In the genomic region with DNA sequence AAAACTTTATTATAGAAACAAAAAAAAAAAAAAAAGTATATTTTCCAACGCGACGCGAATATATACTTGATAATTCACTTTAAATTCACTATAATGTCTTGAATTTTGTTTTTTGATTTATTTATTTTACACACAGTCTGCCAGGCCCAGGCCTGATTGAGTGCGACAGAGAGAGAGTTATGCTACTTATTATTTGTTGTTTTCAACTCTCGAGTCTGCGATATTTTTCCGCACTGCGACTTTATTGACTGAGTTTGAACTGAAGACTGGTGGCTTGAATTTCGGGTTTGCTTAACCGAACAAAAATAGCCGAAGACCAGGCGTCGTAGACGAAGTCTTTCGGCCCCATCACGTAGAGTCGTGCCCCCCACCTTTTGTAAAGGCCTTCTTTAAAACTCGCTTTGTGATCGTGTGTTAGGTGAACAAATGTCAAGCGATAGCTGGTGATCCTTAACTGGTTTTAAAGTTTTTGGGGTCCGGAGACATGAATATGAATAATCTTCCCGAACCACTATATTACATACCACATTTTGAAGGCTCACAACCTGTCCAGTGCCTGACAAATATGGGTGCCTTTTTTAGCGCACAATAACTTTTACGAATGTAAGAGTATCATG, we compare ENCODE assay signal across 1 fruit fly cellular context.
TF ChIP-seq lines count a peak whose summit lies in the region.

TSS of gene CG13377 (minus strand) at position 272 of the 617 bp plus-strand sequence.

TF ChIP-seq in whole organism, embryonic, 481 proteins besides CTCF, POLR2A, EP300 and RAD21 (continued from another document and continues in another):
- TF ChIP-seq dpn (GFP tag; optimal IDR thresholded peaks at IDR 0.05; lab: Kevin White, UChicago), result peak in 1 of 2 experiments; percentile 29
- TF ChIP-seq repo (GFP tag; optimal IDR thresholded peaks at IDR 0.05; lab: Kevin White, UChicago), result no peak
- TF ChIP-seq CG8944 (GFP tag; optimal IDR thresholded peaks at IDR 0.05; lab: Kevin White, UChicago), result no peak
- TF ChIP-seq org-1 (GFP tag; optimal IDR thresholded peaks at IDR 0.05; lab: Kevin White, UChicago), result no peak
- TF ChIP-seq CG17568 (GFP tag; optimal IDR thresholded peaks at IDR 0.05; lab: Kevin White, UChicago), result peak; percentile 1
- no peak; the same call in 1 of the 2 replicates for TF ChIP-seq crol (GFP tag; IDR thresholded peaks at IDR 0.05; lab: Robert Waterston, UW)
- TF ChIP-seq CG13123 (GFP tag; optimal IDR thresholded peaks at IDR 0.05; lab: Kevin White, UChicago), result no peak
- TF ChIP-seq crp (GFP tag; optimal IDR thresholded peaks at IDR 0.05; lab: Kevin White, UChicago), result no peak
- TF ChIP-seq pb (GFP tag; optimal IDR thresholded peaks at IDR 0.05; lab: Kevin White, UChicago), result no peak
- no peak for TF ChIP-seq CG7963 (GFP tag; IDR thresholded peaks at IDR 0.05; lab: Robert Waterston, UW; ENCODE audit: partially characterized antibody)
- TF ChIP-seq oc (tag; optimal IDR thresholded peaks at IDR 0.05; lab: Kevin White, UChicago), result no peak
- peak; percentile 46 for TF ChIP-seq lab (GFP tag; optimal IDR thresholded peaks at IDR 0.05; lab: Kevin White, UChicago)
- TF ChIP-seq Atf-2 (GFP tag; optimal IDR thresholded peaks at IDR 0.05; lab: Kevin White, UChicago), result no peak
- no peak for TF ChIP-seq NC2α (GFP tag; optimal IDR thresholded peaks at IDR 0.05; lab: Kevin White, UChicago)
- TF ChIP-seq CG6683 (GFP tag; optimal IDR thresholded peaks at IDR 0.05; lab: Kevin White, UChicago), result no peak
- peak; percentile 50 for TF ChIP-seq unpg (GFP tag; optimal IDR thresholded peaks at IDR 0.05; lab: Kevin White, UChicago)
- no peak for TF ChIP-seq CG43689 (GFP tag; IDR thresholded peaks at IDR 0.05; lab: Robert Waterston, UW)
- TF ChIP-seq chinmo (GFP tag; IDR thresholded peaks at IDR 0.05; lab: Robert Waterston, UW; ENCODE audit: partially characterized antibody), result 0 out of 4 replicates have a peak, but pooled peaks have one; percentile 49
- TF ChIP-seq CG13287 (GFP tag; IDR thresholded peaks at IDR 0.05; lab: Robert Waterston, UW; ENCODE audit: partially characterized antibody), result peak; percentile 14; the same call in 1 of the 2 replicates
- TF ChIP-seq CG10209 (GFP tag; optimal IDR thresholded peaks at IDR 0.05; lab: Kevin White, UChicago), result no peak
- no peak for TF ChIP-seq Hr3 (GFP tag; optimal IDR thresholded peaks at IDR 0.05; lab: Kevin White, UChicago)
- no peak for TF ChIP-seq ATbp (GFP tag; optimal IDR thresholded peaks at IDR 0.05; lab: Kevin White, UChicago)
- no peak for TF ChIP-seq CkIIα-i1 (GFP tag; IDR thresholded peaks at IDR 0.05; lab: Robert Waterston, UW)
- TF ChIP-seq Camta (GFP tag; optimal IDR thresholded peaks at IDR 0.05; lab: Kevin White, UChicago), result no peak
- no peak for TF ChIP-seq Atf3 (GFP tag; optimal IDR thresholded peaks at IDR 0.05; lab: Kevin White, UChicago)
- no peak for TF ChIP-seq chif (GFP tag; optimal IDR thresholded peaks at IDR 0.05; lab: Kevin White, UChicago)
- no peak for TF ChIP-seq Mad (GFP tag; optimal IDR thresholded peaks at IDR 0.05; lab: Kevin White, UChicago)
- TF ChIP-seq Ravus (GFP tag; IDR thresholded peaks at IDR 0.05; lab: Robert Waterston, UW), result no peak
- no peak for TF ChIP-seq ttk (GFP tag; IDR thresholded peaks at IDR 0.05; lab: Robert Waterston, UW)
- TF ChIP-seq CG11093 (GFP tag; IDR thresholded peaks at IDR 0.05; lab: Robert Waterston, UW), result no peak
- TF ChIP-seq Trl (optimal IDR thresholded peaks at IDR 0.05; lab: Kevin White, UChicago), result no peak
- no peak for TF ChIP-seq Trl (GFP tag; optimal IDR thresholded peaks at IDR 0.05; lab: Kevin White, UChicago)
- TF ChIP-seq CG6254 (GFP tag; optimal IDR thresholded peaks at IDR 0.05; lab: Kevin White, UChicago), result peak; percentile 16
- no peak for TF ChIP-seq Neu2 (GFP tag; optimal IDR thresholded peaks at IDR 0.05; lab: Kevin White, UChicago; ENCODE audit: borderline replicate concordance)
- TF ChIP-seq NFAT (GFP tag; IDR thresholded peaks at IDR 0.05; lab: Robert Waterston, UW), result no peak
- TF ChIP-seq CG3281 (GFP tag; optimal IDR thresholded peaks at IDR 0.05; lab: Kevin White, UChicago), result no peak
- no peak for TF ChIP-seq Optix (GFP tag; IDR thresholded peaks at IDR 0.05; lab: Robert Waterston, UW)
- TF ChIP-seq Hr39 (optimal IDR thresholded peaks at IDR 0.05; lab: Kevin White, UChicago), result no peak
- 0 out of 3 replicates have a peak, but pooled peaks have one; percentile 17 for TF ChIP-seq zfh1 (GFP tag; IDR thresholded peaks at IDR 0.05; lab: Robert Waterston, UW)
- TF ChIP-seq p53 (GFP tag; optimal IDR thresholded peaks at IDR 0.05; lab: Kevin White, UChicago), result no peak
- peak; percentile 42 for TF ChIP-seq CG17359 (tag; optimal IDR thresholded peaks at IDR 0.05; lab: Kevin White, UChicago)
- no peak for TF ChIP-seq br (optimal IDR thresholded peaks at IDR 0.05; lab: Kevin White, UChicago)
- no peak; the same call in 1 of the 2 replicates for TF ChIP-seq amos (GFP tag; IDR thresholded peaks at IDR 0.05; lab: Robert Waterston, UW; ENCODE audit: partially characterized antibody)
- no peak for TF ChIP-seq CG4282 (GFP tag; optimal IDR thresholded peaks at IDR 0.05; lab: Kevin White, UChicago)
- no peak for TF ChIP-seq mirr (GFP tag; optimal IDR thresholded peaks at IDR 0.05; lab: Kevin White, UChicago)
- no peak; the same call in 1 of the 2 replicates for TF ChIP-seq CG31441 (GFP tag; IDR thresholded peaks at IDR 0.05; lab: Robert Waterston, UW)
- no peak for TF ChIP-seq CG30020 (tag; optimal IDR thresholded peaks at IDR 0.05; lab: Kevin White, UChicago)
- TF ChIP-seq CG16779 (GFP tag; IDR thresholded peaks at IDR 0.05; lab: Robert Waterston, UW), result no peak
- TF ChIP-seq prd (optimal IDR thresholded peaks at IDR 0.05; lab: Kevin White, UChicago), result no peak
- TF ChIP-seq prd (GFP tag; IDR thresholded peaks at IDR 0.05; lab: Robert Waterston, UW), result peak; percentile 41; the same call in 1 of the 3 replicates
- peak in 1 of 2 experiments; percentile 40 for TF ChIP-seq bsh (GFP tag; optimal IDR thresholded peaks at IDR 0.05; lab: Kevin White, UChicago)
- peak; percentile 27; the same call in 1 of the 2 replicates for TF ChIP-seq Atf6 (GFP tag; IDR thresholded peaks at IDR 0.05; lab: Robert Waterston, UW)
- no peak for TF ChIP-seq Elba2 (GFP tag; optimal IDR thresholded peaks at IDR 0.05; lab: Kevin White, UChicago)
- TF ChIP-seq zfh2 (GFP tag; optimal IDR thresholded peaks at IDR 0.05; lab: Kevin White, UChicago), result no peak
- TF ChIP-seq pita (GFP tag; optimal IDR thresholded peaks at IDR 0.05; lab: Kevin White, UChicago), result no peak
- TF ChIP-seq pum (GFP tag; optimal IDR thresholded peaks at IDR 0.05; lab: Kevin White, UChicago), result no peak
- TF ChIP-seq CG17612 (GFP tag; IDR thresholded peaks at IDR 0.05; lab: Robert Waterston, UW), result no peak
- TF ChIP-seq danr (GFP tag; IDR thresholded peaks at IDR 0.05; lab: Robert Waterston, UW), result no peak
- TF ChIP-seq CG32772 (GFP tag; IDR thresholded peaks at IDR 0.05; lab: Robert Waterston, UW), result 0 out of 2 replicates have a peak, but pooled peaks have one; percentile 42
- TF ChIP-seq CG15479 (GFP tag; optimal IDR thresholded peaks at IDR 0.05; lab: Kevin White, UChicago), result no peak
- no peak for TF ChIP-seq E2f1 (GFP tag; IDR thresholded peaks at IDR 0.05; lab: Robert Waterston, UW)
- TF ChIP-seq CG34224 (GFP tag; IDR thresholded peaks at IDR 0.05; lab: Robert Waterston, UW; ENCODE audit: partially characterized antibody), result no peak
- TF ChIP-seq CG10431 (GFP tag; optimal IDR thresholded peaks at IDR 0.05; lab: Kevin White, UChicago), result no peak
- no peak for TF ChIP-seq ac (GFP tag; optimal IDR thresholded peaks at IDR 0.05; lab: Kevin White, UChicago)
- TF ChIP-seq CG11398 (GFP tag; optimal IDR thresholded peaks at IDR 0.05; lab: Kevin White, UChicago), result no peak
- no peak for TF ChIP-seq hth (optimal IDR thresholded peaks at IDR 0.05; lab: Kevin White, UChicago)
- no peak for TF ChIP-seq CG16815 (GFP tag; optimal IDR thresholded peaks at IDR 0.05; lab: Kevin White, UChicago)
- peak; percentile 25 for TF ChIP-seq CG10979 (tag; optimal IDR thresholded peaks at IDR 0.05; lab: Kevin White, UChicago)
- TF ChIP-seq CG3163 (GFP tag; optimal IDR thresholded peaks at IDR 0.05; lab: Kevin White, UChicago), result no peak
- TF ChIP-seq BtbVII (GFP tag; optimal IDR thresholded peaks at IDR 0.05; lab: Kevin White, UChicago), result no peak
- TF ChIP-seq CG18476 (GFP tag; optimal IDR thresholded peaks at IDR 0.05; lab: Kevin White, UChicago), result no peak
- no peak; the same call in 2 of the 3 replicates for TF ChIP-seq Aef1 (GFP tag; IDR thresholded peaks at IDR 0.05; lab: Robert Waterston, UW)
- no peak for TF ChIP-seq CG9437 (GFP tag; optimal IDR thresholded peaks at IDR 0.05; lab: Kevin White, UChicago)
- no peak for TF ChIP-seq CG9727 (GFP tag; optimal IDR thresholded peaks at IDR 0.05; lab: Kevin White, UChicago)
- TF ChIP-seq sd (tag; optimal IDR thresholded peaks at IDR 0.05; lab: Kevin White, UChicago), result peak; percentile 46
- TF ChIP-seq ewg (GFP tag; optimal IDR thresholded peaks at IDR 0.05; lab: Kevin White, UChicago), result no peak
- peak; percentile 9 for TF ChIP-seq Xbp1 (GFP tag; optimal IDR thresholded peaks at IDR 0.05; lab: Kevin White, UChicago)
- no peak for TF ChIP-seq fd3F (GFP tag; optimal IDR thresholded peaks at IDR 0.05; lab: Kevin White, UChicago)
- no peak for TF ChIP-seq Chrac-16 (GFP tag; optimal IDR thresholded peaks at IDR 0.05; lab: Kevin White, UChicago)
- peak; percentile 1 for TF ChIP-seq CG15601 (tag; optimal IDR thresholded peaks at IDR 0.05; lab: Kevin White, UChicago)
- 0 out of 2 replicates have a peak, but pooled peaks have one; percentile 11 for TF ChIP-seq CG5953 (GFP tag; IDR thresholded peaks at IDR 0.05; lab: Robert Waterston, UW)
- peak; percentile 93 for TF ChIP-seq CG13894 (tag; optimal IDR thresholded peaks at IDR 0.05; lab: Kevin White, UChicago)
- peak; percentile 33 for TF ChIP-seq CG13424 (tag; optimal IDR thresholded peaks at IDR 0.05; lab: Kevin White, UChicago)
- no peak for TF ChIP-seq CG12299 (tag; optimal IDR thresholded peaks at IDR 0.05; lab: Kevin White, UChicago)
- no peak for TF ChIP-seq Nf-YC (tag; optimal IDR thresholded peaks at IDR 0.05; lab: Kevin White, UChicago)
- TF ChIP-seq Meics (GFP tag; optimal IDR thresholded peaks at IDR 0.05; lab: Kevin White, UChicago), result peak; percentile 26
- no peak for TF ChIP-seq CG8290 (GFP tag; optimal IDR thresholded peaks at IDR 0.05; lab: Kevin White, UChicago)
- TF ChIP-seq CG8290 (tag; optimal IDR thresholded peaks at IDR 0.05; lab: Kevin White, UChicago), result peak in 1 of 2 experiments; percentile 13
- TF ChIP-seq esg (GFP tag; conservative IDR thresholded peaks at IDR 0.05; lab: Robert Waterston, UW), result peak; percentile 27; the same call in 1 of the 2 replicates
- TF ChIP-seq Tbp (GFP tag; optimal IDR thresholded peaks at IDR 0.05; lab: Kevin White, UChicago), result no peak
- TF ChIP-seq CG6791 (GFP tag; IDR thresholded peaks at IDR 0.05; lab: Robert Waterston, UW; ENCODE audit: partially characterized antibody), result no peak
- TF ChIP-seq Nf-YA (GFP tag; IDR thresholded peaks at IDR 0.05; lab: Robert Waterston, UW), result no peak
- TF ChIP-seq CG31365 (tag; optimal IDR thresholded peaks at IDR 0.05; lab: Kevin White, UChicago), result no peak
- no peak for TF ChIP-seq ham (GFP tag; IDR thresholded peaks at IDR 0.05; lab: Robert Waterston, UW)
- no peak for TF ChIP-seq NK7.1 (GFP tag; optimal IDR thresholded peaks at IDR 0.05; lab: Kevin White, UChicago)
- no peak for TF ChIP-seq ab (GFP tag; optimal IDR thresholded peaks at IDR 0.05; lab: Kevin White, UChicago)
- TF ChIP-seq Hmx (GFP tag; optimal IDR thresholded peaks at IDR 0.05; lab: Kevin White, UChicago), result no peak
- peak; percentile 25; the same call in 1 of the 3 replicates for TF ChIP-seq B-H1 (GFP tag; IDR thresholded peaks at IDR 0.05; lab: Robert Waterston, UW)
- TF ChIP-seq Taf1 (GFP tag; IDR thresholded peaks at IDR 0.05; lab: Robert Waterston, UW), result no peak
- TF ChIP-seq CG34422 (GFP tag; IDR thresholded peaks at IDR 0.05; lab: Robert Waterston, UW), result no peak
- no peak for TF ChIP-seq CG14050 (GFP tag; IDR thresholded peaks at IDR 0.05; lab: Robert Waterston, UW)
- no peak for TF ChIP-seq CG1024 (GFP tag; IDR thresholded peaks at IDR 0.05; lab: Robert Waterston, UW)
- TF ChIP-seq fd64A (GFP tag; optimal IDR thresholded peaks at IDR 0.05; lab: Kevin White, UChicago), result no peak
- no peak for TF ChIP-seq disco-r (GFP tag; optimal IDR thresholded peaks at IDR 0.05; lab: Kevin White, UChicago)
- peak; percentile 59; the same call in 1 of the 2 replicates for TF ChIP-seq Drgx (GFP tag; IDR thresholded peaks at IDR 0.05; lab: Robert Waterston, UW)
- no peak for TF ChIP-seq Abd-B (GFP tag; optimal IDR thresholded peaks at IDR 0.05; lab: Kevin White, UChicago)
- no peak for TF ChIP-seq kni (GFP tag; optimal IDR thresholded peaks at IDR 0.05; lab: Kevin White, UChicago)
- no peak for TF ChIP-seq toy (GFP tag; IDR thresholded peaks at IDR 0.05; lab: Robert Waterston, UW)
- no peak for TF ChIP-seq CG34376 (GFP tag; optimal IDR thresholded peaks at IDR 0.05; lab: Kevin White, UChicago)
- TF ChIP-seq pros (GFP tag; optimal IDR thresholded peaks at IDR 0.05; lab: Kevin White, UChicago), result no peak
- no peak for TF ChIP-seq CG2129 (GFP tag; IDR thresholded peaks at IDR 0.05; lab: Robert Waterston, UW; ENCODE audit: partially characterized antibody)
- TF ChIP-seq Sin3A (optimal IDR thresholded peaks at IDR 0.05; lab: Kevin White, UChicago), result no peak
- no peak for TF ChIP-seq nom (GFP tag; optimal IDR thresholded peaks at IDR 0.05; lab: Kevin White, UChicago)
- TF ChIP-seq stwl (tag; optimal IDR thresholded peaks at IDR 0.05; lab: Kevin White, UChicago), result no peak
- TF ChIP-seq pfk (GFP tag; optimal IDR thresholded peaks at IDR 0.05; lab: Kevin White, UChicago), result no peak
- TF ChIP-seq al (GFP tag; IDR thresholded peaks at IDR 0.05; lab: Robert Waterston, UW), result no peak; the same call in 1 of the 2 replicates
- TF ChIP-seq CG10959 (GFP tag; IDR thresholded peaks at IDR 0.05; lab: Robert Waterston, UW), result no peak
- TF ChIP-seq CG2889 (GFP tag; IDR thresholded peaks at IDR 0.05; lab: Robert Waterston, UW), result no peak
- TF ChIP-seq run (tag; optimal IDR thresholded peaks at IDR 0.05; lab: Kevin White, UChicago), result no peak
- no peak for TF ChIP-seq CrebB (tag; optimal IDR thresholded peaks at IDR 0.05; lab: Kevin White, UChicago)
- TF ChIP-seq gfzf (GFP tag; optimal IDR thresholded peaks at IDR 0.05; lab: Kevin White, UChicago), result no peak
- TF ChIP-seq Lhr (GFP tag; optimal IDR thresholded peaks at IDR 0.05; lab: Kevin White, UChicago), result no peak
- TF ChIP-seq gt (GFP tag; IDR thresholded peaks at IDR 0.05; lab: Robert Waterston, UW), result no peak
- TF ChIP-seq chm (GFP tag; IDR thresholded peaks at IDR 0.05; lab: Robert Waterston, UW), result no peak
- TF ChIP-seq jing (GFP tag; optimal IDR thresholded peaks at IDR 0.05; lab: Kevin White, UChicago), result no peak
- TF ChIP-seq Hr51 (GFP tag; optimal IDR thresholded peaks at IDR 0.05; lab: Kevin White, UChicago), result no peak
